Fruit fly (Drosophila melanogaster) whole organism, embryonic: Measurements from ENCODE around the gene Col4a1.

Source experiments
- ATbp ChIP-seq: fragments of 200-800 bp; sonication (Bioruptor generic); optimal IDR thresholded peaks from 2 replicates; lab custom pipeline; 2017; ENCODE audit warnings: missing biosample characterization, mild to moderate bottlenecking, missing genetic modification characterization, missing genetic modification reagents
- Bgb ChIP-seq: fragments of 200-800 bp; sonication (Bioruptor generic); IDR thresholded peaks from 2 replicates; pipeline ENCODE4 v1.3.6; 2022; ENCODE audit warnings: missing biosample characterization, missing genetic modification characterization; ENCODE audit not compliant: partially characterized antibody
- CG11560 ChIP-seq: fragments of 200-800 bp; sonication (Bioruptor generic); IDR thresholded peaks from 3 replicates; pipeline ENCODE4 v1.3.6; 2022; ENCODE audit warnings: missing biosample characterization, missing genetic modification characterization
- CG13287 ChIP-seq: fragments of 200-800 bp; sonication (Bioruptor generic); IDR thresholded peaks from 2 replicates; pipeline ENCODE4 v1.3.6; 2022; ENCODE audit warnings: missing biosample characterization, missing genetic modification characterization; ENCODE audit not compliant: partially characterized antibody
- CG13296 ChIP-seq: fragments of 200-800 bp; sonication (Bioruptor generic); optimal IDR thresholded peaks from 3 replicates; lab custom pipeline; 2018; ENCODE audit warnings: missing biosample characterization, mild to moderate bottlenecking, missing genetic modification characterization
- CG13894 ChIP-seq: fragments of 200-800 bp; sonication (Bioruptor generic); optimal IDR thresholded peaks from 3 replicates; lab custom pipeline; 2018; ENCODE audit warnings: missing biosample characterization, mild to moderate bottlenecking, missing genetic modification characterization, moderate library complexity
- CG1602 ChIP-seq: fragments of 200-800 bp; sonication (Bioruptor generic); optimal IDR thresholded peaks from 3 replicates; lab custom pipeline; 2016; ENCODE audit warnings: missing biosample characterization, missing genetic modification characterization
- CG18599 ChIP-seq: fragments of 200-800 bp; sonication (Bioruptor generic); optimal IDR thresholded peaks from 3 replicates; lab custom pipeline; 2017; ENCODE audit warnings: missing biosample characterization, missing genetic modification characterization, mild to moderate bottlenecking, moderate library complexity, missing genetic modification reagents
- CG18619 ChIP-seq: fragments of 200-800 bp; sonication (Bioruptor generic); optimal IDR thresholded peaks from 3 replicates; lab custom pipeline; 2017; ENCODE audit warnings: missing biosample characterization, mild to moderate bottlenecking, missing genetic modification characterization
- CG2129 ChIP-seq: fragments of 200-800 bp; sonication (Bioruptor generic); IDR thresholded peaks from 2 replicates; pipeline ENCODE4 v1.3.6; 2022; ENCODE audit warnings: missing biosample characterization, missing genetic modification characterization; ENCODE audit not compliant: partially characterized antibody
- CG2889 ChIP-seq: fragments of 200-800 bp; sonication (Bioruptor generic); IDR thresholded peaks from 3 replicates; pipeline ENCODE4 v1.3.6; 2022; ENCODE audit warnings: missing biosample characterization, missing genetic modification characterization
- CG4730 ChIP-seq: fragments of 200-800 bp; sonication (Bioruptor generic); IDR thresholded peaks from 2 replicates; pipeline ENCODE4 v1.3.6; 2022; ENCODE audit warnings: missing biosample characterization, missing genetic modification characterization
- CG6272 ChIP-seq: fragments of 200-800 bp; sonication (Bioruptor generic); IDR thresholded peaks from 2 replicates; pipeline ENCODE4 v1.3.6; 2022; ENCODE audit warnings: missing biosample characterization, missing genetic modification characterization
- CG6654 ChIP-seq: fragments of 200-800 bp; sonication (Bioruptor generic); optimal IDR thresholded peaks from 2 replicates; lab custom pipeline; 2017; ENCODE audit warnings: missing biosample characterization, mild to moderate bottlenecking, missing genetic modification characterization
- CG7556 ChIP-seq: fragments of 200-800 bp; sonication (Bioruptor generic); optimal IDR thresholded peaks from 2 replicates; lab custom pipeline; 2017; ENCODE audit warnings: missing biosample characterization, mild to moderate bottlenecking, missing genetic modification characterization
- CG8478 ChIP-seq: fragments of >200 bp; optimal IDR thresholded peaks from 2 replicates; lab custom pipeline; 2018
- CG8944 ChIP-seq: fragments of 200-800 bp; sonication (Bioruptor generic); optimal IDR thresholded peaks from 3 replicates; lab custom pipeline; 2016; ENCODE audit warnings: missing biosample characterization, missing genetic modification characterization
- Camta ChIP-seq: fragments of 200-800 bp; sonication (Bioruptor generic); optimal IDR thresholded peaks from 2 replicates; lab custom pipeline; 2016; ENCODE audit warnings: missing biosample characterization, missing genetic modification characterization
- Chrac-16 ChIP-seq: fragments of 200-800 bp; sonication (Bioruptor generic); optimal IDR thresholded peaks from 3 replicates; lab custom pipeline; 2016; ENCODE audit warnings: missing biosample characterization, missing genetic modification characterization
- Dad ChIP-seq: fragments of 200-800 bp; sonication (Bioruptor generic); optimal IDR thresholded peaks from 3 replicates; lab custom pipeline; 2016; ENCODE audit warnings: missing biosample characterization, missing genetic modification characterization
- H15 ChIP-seq: fragments of 200-800 bp; sonication (Bioruptor generic); IDR thresholded peaks from 3 replicates; pipeline ENCODE4 v1.3.6; 2022; ENCODE audit warnings: missing biosample characterization, missing genetic modification characterization
- Hmr ChIP-seq: fragments of 200-800 bp; sonication (Bioruptor generic); optimal IDR thresholded peaks from 3 replicates; lab custom pipeline; 2017; ENCODE audit warnings: mild to moderate bottlenecking, missing biosample characterization, missing genetic modification reagents, missing genetic modification characterization
- MBD-R2 ChIP-seq: fragments of 200-800 bp; sonication (Bioruptor generic); IDR thresholded peaks from 2 replicates; pipeline ENCODE4 v1.3.6; 2022; ENCODE audit warnings: missing biosample characterization, missing genetic modification characterization
- NFAT ChIP-seq: fragments of 200-800 bp; sonication (Bioruptor generic); IDR thresholded peaks from 2 replicates; pipeline ENCODE4 v1.3.6; 2022; ENCODE audit warnings: missing biosample characterization, missing genetic modification characterization
- Neu2 ChIP-seq: fragments of 200-800 bp; sonication (Bioruptor generic); optimal IDR thresholded peaks from 3 replicates; lab custom pipeline; 2016; ENCODE audit warnings: missing biosample characterization, missing genetic modification characterization, borderline replicate concordance
- Sox102F ChIP-seq: fragments of 200-800 bp; sonication (Bioruptor generic); optimal IDR thresholded peaks from 2 replicates; lab custom pipeline; 2018; ENCODE audit warnings: missing biosample characterization, mild to moderate bottlenecking, missing genetic modification characterization, moderate library complexity
- Stat92E ChIP-seq, 3 experiments: fragments of >200 bp in 2 of 3; fragments of 200-800 bp in 1 of 3; sonication (Bioruptor generic) in 1 of 3; optimal IDR thresholded peaks; 2 replicates each; lab custom pipeline; 2017 to 2019; ENCODE audit warnings: missing biosample characterization in 3 of 3, missing genetic modification characterization in 3 of 3, mild to moderate bottlenecking in 1 of 3, moderate library complexity in 1 of 3
- Taf1 ChIP-seq: fragments of 200-800 bp; sonication (Bioruptor generic); IDR thresholded peaks from 2 replicates; pipeline ENCODE4 v1.3.6; 2022; ENCODE audit warnings: missing biosample characterization, missing genetic modification characterization
- Vsx1 ChIP-seq: fragments of 200-800 bp; sonication (Bioruptor generic); optimal IDR thresholded peaks from 2 replicates; lab custom pipeline; 2017; ENCODE audit warnings: missing biosample characterization, mild to moderate bottlenecking, missing genetic modification characterization, missing genetic modification reagents
- abd-A ChIP-seq: fragments of 200-800 bp; sonication (Bioruptor generic); optimal IDR thresholded peaks from 3 replicates; lab custom pipeline; 2019; ENCODE audit warnings: missing biosample characterization, mild to moderate bottlenecking, missing genetic modification characterization, moderate library complexity
- bcd ChIP-seq: fragments of 200-800 bp; sonication (Bioruptor generic); optimal IDR thresholded peaks from 2 replicates; lab custom pipeline; 2017; ENCODE audit warnings: missing biosample characterization, mild to moderate bottlenecking, missing genetic modification characterization
- chn ChIP-seq: fragments of 200-800 bp; sonication (Bioruptor generic); optimal IDR thresholded peaks from 2 replicates; lab custom pipeline; 2016; ENCODE audit warnings: missing biosample characterization, missing genetic modification characterization
- dimm ChIP-seq: fragments of 200-800 bp; sonication (Bioruptor generic); IDR thresholded peaks from 2 replicates; pipeline ENCODE4 v1.3.6; 2022; ENCODE audit warnings: missing biosample characterization, missing genetic modification characterization
- fd102C ChIP-seq: fragments of 200-800 bp; sonication (Bioruptor generic); optimal IDR thresholded peaks from 2 replicates; lab custom pipeline; 2018; ENCODE audit warnings: missing biosample characterization, mild to moderate bottlenecking, missing genetic modification characterization, moderate library complexity
- ham ChIP-seq: fragments of 200-800 bp; sonication (Bioruptor generic); IDR thresholded peaks from 2 replicates; pipeline ENCODE4 v1.3.6; 2022; ENCODE audit warnings: missing biosample characterization, missing genetic modification characterization
- insv ChIP-seq, 2 experiments: fragments of 200-800 bp; sonication (Bioruptor generic); optimal IDR thresholded peaks; 3 replicates each; lab custom pipeline; 2016 to 2018; ENCODE audit warnings: missing biosample characterization in 2 of 2, missing genetic modification characterization in 2 of 2
- kni ChIP-seq: fragments of 200-800 bp; sonication (Bioruptor generic); optimal IDR thresholded peaks from 3 replicates; lab custom pipeline; 2017; ENCODE audit warnings: mild to moderate bottlenecking, missing biosample characterization, missing genetic modification reagents, missing genetic modification characterization
- lab ChIP-seq: fragments of 200-800 bp; sonication (Bioruptor generic); optimal IDR thresholded peaks from 3 replicates; lab custom pipeline; 2017; ENCODE audit warnings: missing biosample characterization, missing genetic modification characterization, mild to moderate bottlenecking, moderate library complexity, missing genetic modification reagents
- lov ChIP-seq, 2 experiments: fragments of 200-800 bp in 1 of 2; fragments of >200 bp in 1 of 2; sonication (Bioruptor generic) in 1 of 2; IDR thresholded peaks in 1 of 2; optimal IDR thresholded peaks in 1 of 2; 2 replicates in 1 of 2; 3 replicates in 1 of 2; pipeline versions ENCODE4 v1.3.6 to Lab custom; 2017 to 2022; ENCODE audit warnings: missing biosample characterization in 1 of 2, missing genetic modification characterization in 1 of 2
- pita ChIP-seq: fragments of 200-800 bp; sonication (Bioruptor generic); optimal IDR thresholded peaks from 2 replicates; lab custom pipeline; 2017; ENCODE audit warnings: missing biosample characterization, mild to moderate bottlenecking, missing genetic modification characterization
- sim ChIP-seq: fragments of 200-800 bp; sonication (Bioruptor generic); IDR thresholded peaks from 2 replicates; pipeline ENCODE4 v1.3.6; 2022; ENCODE audit warnings: missing biosample characterization, missing genetic modification characterization
- ssp ChIP-seq: fragments of 200-800 bp; sonication (Bioruptor generic); IDR thresholded peaks from 2 replicates; pipeline ENCODE4 v1.3.6; 2022; ENCODE audit warnings: missing biosample characterization, missing genetic modification characterization
- tap ChIP-seq: fragments of 200-800 bp; optimal IDR thresholded peaks from 3 replicates; lab custom pipeline; 2019; ENCODE audit warnings: missing biosample characterization, mild to moderate bottlenecking, missing genetic modification characterization, moderate library complexity
- trem ChIP-seq: fragments of 200-800 bp; optimal IDR thresholded peaks from 3 replicates; lab custom pipeline; 2019; ENCODE audit warnings: missing biosample characterization, mild to moderate bottlenecking, missing genetic modification characterization, moderate library complexity
- trh ChIP-seq: fragments of 200-800 bp; sonication (Bioruptor generic); optimal IDR thresholded peaks from 2 replicates; lab custom pipeline; 2016; ENCODE audit warnings: missing biosample characterization, missing genetic modification characterization
- usp ChIP-seq: fragments of >200 bp; optimal IDR thresholded peaks from 2 replicates; lab custom pipeline; 2017; ENCODE audit warnings: missing biosample characterization, missing genetic modification characterization
- wor ChIP-seq: fragments of 200-800 bp; sonication (Bioruptor generic); IDR thresholded peaks from 2 replicates; pipeline ENCODE4 v1.3.6; 2022; ENCODE audit warnings: missing biosample characterization, missing genetic modification characterization
- yki ChIP-seq: fragments of >200 bp; optimal IDR thresholded peaks from 3 replicates; lab custom pipeline; 2018

Col4a1 gene

DNA sequence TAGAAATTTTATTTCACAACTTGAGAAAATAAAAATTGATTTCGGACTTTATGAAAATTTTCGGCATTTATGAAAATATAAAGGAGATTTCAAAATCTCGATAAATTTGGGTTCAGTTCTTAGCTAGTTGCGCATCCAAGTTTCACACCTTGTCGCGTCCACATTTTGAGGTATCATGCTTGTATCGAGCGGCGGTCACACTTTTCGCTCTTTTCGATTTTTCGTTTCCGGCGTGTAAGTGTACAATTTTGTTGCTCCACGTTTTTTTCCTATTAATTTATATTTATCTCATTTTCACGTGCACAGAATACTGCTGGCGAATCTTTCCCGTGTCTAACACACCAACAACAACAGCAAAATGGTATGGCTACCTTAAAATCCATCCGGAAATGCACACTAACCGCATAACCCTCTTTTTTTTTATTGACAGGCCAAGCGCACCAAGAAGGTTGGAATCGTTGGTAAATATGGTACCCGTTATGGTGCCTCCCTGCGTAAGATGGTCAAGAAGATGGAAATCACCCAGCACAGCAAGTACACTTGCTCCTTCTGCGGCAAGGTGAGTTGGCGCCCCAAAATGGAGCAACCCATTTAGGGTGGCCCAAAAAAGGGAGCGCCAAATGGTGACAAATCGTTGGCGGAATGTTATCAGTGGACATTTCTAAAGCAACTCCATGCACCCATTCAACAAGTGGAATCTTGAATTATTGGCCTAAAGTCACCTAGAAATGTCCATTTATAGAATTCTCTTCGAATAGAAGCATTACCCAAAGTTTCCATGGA, 41.6 kb downstream of the Col4a1 start, which contains the start of gene RpL37A (continued):
- peak; percentile 86 for TF ChIP-seq Vsx1 (GFP tag; lab: Kevin White, UChicago)
- TF ChIP-seq CG13287 (GFP tag; lab: Robert Waterston, UW) = no peak; the same call in 1 of the 2 replicates
- TF ChIP-seq CG13296 = peak; percentile 89
- peak; percentile 38 for TF ChIP-seq chn
- TF ChIP-seq Taf1 = no peak
- TF ChIP-seq trem (tag; lab: Kevin White, UChicago) = peak; percentile 88
- no peak for TF ChIP-seq abd-A (tag; lab: Kevin White, UChicago)
- TF ChIP-seq usp (GFP tag; lab: Kevin White, UChicago) = no peak
- TF ChIP-seq Chrac-16 (GFP tag; lab: Kevin White, UChicago) = peak; percentile 25
- TF ChIP-seq MBD-R2 (GFP tag; lab: Robert Waterston, UW) = peak; percentile 67
- peak; percentile 85 for TF ChIP-seq kni (GFP tag; lab: Kevin White, UChicago)
- TF ChIP-seq sim (GFP tag; lab: Robert Waterston, UW) = peak; percentile 55
- no peak for TF ChIP-seq CG8478 (lab: Kevin White, UChicago)
- no peak for TF ChIP-seq yki
- TF ChIP-seq Dad (GFP tag; lab: Kevin White, UChicago) = peak; percentile 73
- peak; percentile 56; the same call in 2 of the 3 replicates for TF ChIP-seq H15
- TF ChIP-seq NFAT (GFP tag; lab: Robert Waterston, UW) = no peak; the same call in 1 of the 2 replicates
- TF ChIP-seq CG13894 (tag; lab: Kevin White, UChicago) = peak; percentile 83
- TF ChIP-seq dimm (GFP tag; lab: Robert Waterston, UW) = no peak
- TF ChIP-seq wor = no peak
- peak; percentile 50; the same call in 1 of the 2 replicates for TF ChIP-seq Bgb (GFP tag; lab: Robert Waterston, UW)
- TF ChIP-seq CG8944 (GFP tag; lab: Kevin White, UChicago) = peak; percentile 49
- peak; percentile 49 for TF ChIP-seq trh
- TF ChIP-seq CG7556 (GFP tag; lab: Kevin White, UChicago) = peak; percentile 60
- no peak for TF ChIP-seq CG6272 (GFP tag; lab: Robert Waterston, UW)
- peak; percentile 83 for TF ChIP-seq pita (GFP tag; lab: Kevin White, UChicago)
- peak in 1 of 3 experiments; percentile 63 for TF ChIP-seq Stat92E (GFP tag; optimal IDR thresholded peaks at IDR 0.05; lab: Kevin White, UChicago)
- TF ChIP-seq bcd (GFP tag; lab: Kevin White, UChicago) = peak; percentile 90
- TF ChIP-seq tap (tag; lab: Kevin White, UChicago) = peak; percentile 66
- peak; percentile 60 for TF ChIP-seq fd102C (GFP tag; lab: Kevin White, UChicago)
- no peak; the same call in 2 of the 3 replicates for TF ChIP-seq CG11560
- TF ChIP-seq CG18599 = peak; percentile 88
- TF ChIP-seq ATbp = peak; percentile 66
- TF ChIP-seq CG6654 (GFP tag; lab: Kevin White, UChicago) = peak; percentile 45
- 0 out of 2 replicates have a peak, but pooled peaks have one; percentile 21 for TF ChIP-seq ham (GFP tag; lab: Robert Waterston, UW)
- TF ChIP-seq insv (GFP tag; optimal IDR thresholded peaks at IDR 0.05; lab: Kevin White, UChicago) = peak in 1 of 2 experiments; percentile 73
- peak; percentile 94 for TF ChIP-seq lab (GFP tag; lab: Kevin White, UChicago)
- no peak for TF ChIP-seq CG4730 (GFP tag; lab: Robert Waterston, UW)
- TF ChIP-seq CG1602 (GFP tag; lab: Kevin White, UChicago) = no peak
- no peak for TF ChIP-seq lov (optimal IDR thresholded peaks at IDR 0.05; lab: Kevin White, UChicago)
- TF ChIP-seq lov (GFP tag; IDR thresholded peaks at IDR 0.05; lab: Robert Waterston, UW) = peak; percentile 88
- no peak for TF ChIP-seq Sox102F
- peak; percentile 88 for TF ChIP-seq Hmr (GFP tag; lab: Kevin White, UChicago)
- TF ChIP-seq CG2889 (GFP tag; lab: Robert Waterston, UW) = no peak
- TF ChIP-seq CG2129 (GFP tag; lab: Robert Waterston, UW) = no peak
- peak; percentile 86 for TF ChIP-seq Camta (GFP tag; lab: Kevin White, UChicago)
- peak; percentile 17 for TF ChIP-seq Neu2 (GFP tag; lab: Kevin White, UChicago)
- TF ChIP-seq ssp = peak; percentile 7; the same call in 1 of the 2 replicates
- TF ChIP-seq CG18619 (GFP tag; lab: Kevin White, UChicago) = peak; percentile 81
